Worm (Caenorhabditis elegans): ENCODE data around the gene C28C12.1.

The C28C12.1 gene

ce11 chrIV:8528345-8528744, 26.9 kb downstream of the C28C12.1 start (continued):
- TF ChIP-seq snpc-4 (tag; optimal IDR thresholded peaks at IDR 0.05): no peak

- TF ChIP-seq nhr-25 (tag; optimal IDR thresholded peaks at IDR 0.05) (peak; percentile 92), hmg-11 (tag; optimal IDR thresholded peaks at IDR 0.05) (no peak), nhr-28 (tag; optimal IDR thresholded peaks at IDR 0.05) (no peak), lsy-12 (tag; optimal IDR thresholded peaks at IDR 0.05) (peak; percentile 55), sea-2 (GFP tag; optimal IDR thresholded peaks at IDR 0.05) (no peak), mdl-1 (tag; optimal IDR thresholded peaks at IDR 0.05) (peak; percentile 35), elt-3 (tag; optimal IDR thresholded peaks at IDR 0.05) (peak in 1 of 3 experiments; percentile 22), ama-1 (optimal IDR thresholded peaks at IDR 0.05) (peak; percentile 36), daf-12 (tag; optimal IDR thresholded peaks at IDR 0.05) (peak; percentile 18), fos-1 (tag; optimal IDR thresholded peaks at IDR 0.05) (no peak), egl-5 (tag; optimal IDR thresholded peaks at IDR 0.05) (no peak), ZK546.5 (tag; optimal IDR thresholded peaks at IDR 0.05) (no peak), tbx-2 (tag; optimal IDR thresholded peaks at IDR 0.05) (peak; percentile 41), nhr-23 (tag; optimal IDR thresholded peaks at IDR 0.05) (peak; percentile 95), snpc-4 (tag; optimal IDR thresholded peaks at IDR 0.05) (no peak), nhr-43 (tag; optimal IDR thresholded peaks at IDR 0.05; ENCODE audit: poor library complexity, severe bottlenecking) (peak; percentile 96), eor-1 (tag; optimal IDR thresholded peaks at IDR 0.05) (no peak), nfya-1 (tag; optimal IDR thresholded peaks at IDR 0.05; ENCODE audit: insufficient read depth) (peak; percentile 9)
Observed at ce11 chrIV:8529039-8529438, 27.6 kb downstream of the C28C12.1 start.

- no peak for TF ChIP-seq nfya-1 (tag; optimal IDR thresholded peaks at IDR 0.05; ENCODE audit: insufficient read depth)
- peak; percentile 99 for TF ChIP-seq pqm-1 (tag; optimal IDR thresholded peaks at IDR 0.05)
- no peak for TF ChIP-seq R02D3.7 (tag; optimal IDR thresholded peaks at IDR 0.05)
- no peak for TF ChIP-seq nhr-28 (tag; optimal IDR thresholded peaks at IDR 0.05)
- no peak for TF ChIP-seq ama-1 (optimal IDR thresholded peaks at IDR 0.05)
- peak; percentile 45 for TF ChIP-seq skn-1 (tag; optimal IDR thresholded peaks at IDR 0.05)
- TF ChIP-seq snpc-4 (tag; optimal IDR thresholded peaks at IDR 0.05): no peak
- TF ChIP-seq egl-27 (tag; optimal IDR thresholded peaks at IDR 0.05): peak; percentile 65
- TF ChIP-seq jun-1 (tag; optimal IDR thresholded peaks at IDR 0.05): peak; percentile 95
- no peak for TF ChIP-seq ceh-9 (tag; optimal IDR thresholded peaks at IDR 0.05)
- no peak for TF ChIP-seq lin-15B (tag; optimal IDR thresholded peaks at IDR 0.05)
- peak; percentile 85 for TF ChIP-seq nhr-43 (tag; optimal IDR thresholded peaks at IDR 0.05; ENCODE audit: poor library complexity, severe bottlenecking)
- TF ChIP-seq unc-62 (GFP tag; optimal IDR thresholded peaks at IDR 0.05): peak; percentile 69
- TF ChIP-seq mdl-1 (tag; optimal IDR thresholded peaks at IDR 0.05): peak; percentile 73
- no peak for TF ChIP-seq mml-1 (tag; optimal IDR thresholded peaks at IDR 0.05)
- no peak for TF ChIP-seq egl-5 (tag; optimal IDR thresholded peaks at IDR 0.05)
- no peak for TF ChIP-seq lin-39 (tag; optimal IDR thresholded peaks at IDR 0.05)
- TF ChIP-seq sea-2 (GFP tag; optimal IDR thresholded peaks at IDR 0.05): no peak
- peak; percentile 87 for TF ChIP-seq fos-1 (tag; optimal IDR thresholded peaks at IDR 0.05)
- no peak for TF ChIP-seq fkh-2 (tag; optimal IDR thresholded peaks at IDR 0.05)
- no peak for TF ChIP-seq nhr-11 (tag; optimal IDR thresholded peaks at IDR 0.05)
- no peak for TF ChIP-seq tbx-2 (tag; optimal IDR thresholded peaks at IDR 0.05)
- TF ChIP-seq nhr-237 (tag; optimal IDR thresholded peaks at IDR 0.05): no peak
- no peak for TF ChIP-seq unc-39 (tag; optimal IDR thresholded peaks at IDR 0.05)
- TF ChIP-seq aly-2 (tag; optimal IDR thresholded peaks at IDR 0.05): no peak
- peak; percentile 48 for TF ChIP-seq nhr-25 (tag; optimal IDR thresholded peaks at IDR 0.05)
- TF ChIP-seq elt-3 (tag; optimal IDR thresholded peaks at IDR 0.05): peak; percentile 95 to 99 (median 95)
- TF ChIP-seq elt-2 (tag; optimal IDR thresholded peaks at IDR 0.05): peak; percentile 100
- no peak for TF ChIP-seq nhr-76 (tag; optimal IDR thresholded peaks at IDR 0.05)
- no peak for TF ChIP-seq ZK546.5 (tag; optimal IDR thresholded peaks at IDR 0.05)
- no peak for TF ChIP-seq ceh-16 (tag; optimal IDR thresholded peaks at IDR 0.05)
- no peak for TF ChIP-seq nhr-67 (tag; optimal IDR thresholded peaks at IDR 0.05)
- peak; percentile 60 for TF ChIP-seq pha-4 (tag; optimal IDR thresholded peaks at IDR 0.05)
- TF ChIP-seq ztf-11 (tag; optimal IDR thresholded peaks at IDR 0.05): no peak
- TF ChIP-seq ceh-28 (tag; optimal IDR thresholded peaks at IDR 0.05): peak; percentile 64
- TF ChIP-seq zag-1 (tag; optimal IDR thresholded peaks at IDR 0.05): no peak
- no peak for TF ChIP-seq nhr-12 (tag; optimal IDR thresholded peaks at IDR 0.05)
- no peak for TF ChIP-seq hmg-11 (tag; optimal IDR thresholded peaks at IDR 0.05)
- TF ChIP-seq fkh-10 (GFP tag; optimal IDR thresholded peaks at IDR 0.05): no peak
- TF ChIP-seq ceh-82 (tag; optimal IDR thresholded peaks at IDR 0.05): no peak
- TF ChIP-seq eor-1 (tag; optimal IDR thresholded peaks at IDR 0.05): no peak
- peak; percentile 37 for TF ChIP-seq elt-1 (tag; optimal IDR thresholded peaks at IDR 0.05)
- TF ChIP-seq ztf-4 (tag; optimal IDR thresholded peaks at IDR 0.05): peak; percentile 45
Observed at ce11 chrIV:8530042-8531027, 28.9 kb downstream of the C28C12.1 start.
